Fruit fly (Drosophila melanogaster) whole organism, embryonic: Measurements from ENCODE around the gene CG3349.

Experiments
- Atf-2 ChIP-seq: fragments of 200-800 bp; sonication (Bioruptor generic); optimal IDR thresholded peaks from 2 replicates; lab custom pipeline; 2016; ENCODE audit warnings: missing biosample characterization, missing genetic modification characterization
- CG10543 ChIP-seq: fragments of 200-800 bp; sonication (Bioruptor generic); optimal IDR thresholded peaks from 3 replicates; lab custom pipeline; 2017; ENCODE audit warnings: missing biosample characterization, mild to moderate bottlenecking, missing genetic modification characterization, moderate library complexity
- CG11696 ChIP-seq: fragments of 200-800 bp; sonication (Bioruptor generic); IDR thresholded peaks from 2 replicates; pipeline ENCODE4 v1.3.6; 2022; ENCODE audit warnings: missing biosample characterization, missing genetic modification characterization
- CG12071 ChIP-seq: fragments of 200-800 bp; sonication (Bioruptor generic); optimal IDR thresholded peaks from 3 replicates; lab custom pipeline; 2018; ENCODE audit warnings: missing biosample characterization, mild to moderate bottlenecking, missing genetic modification characterization
- CG15479 ChIP-seq: fragments of 200-800 bp; sonication (Bioruptor generic); optimal IDR thresholded peaks from 3 replicates; lab custom pipeline; 2019; ENCODE audit warnings: missing biosample characterization, mild to moderate bottlenecking, missing genetic modification characterization, moderate library complexity
- CG15514 ChIP-seq: fragments of 200-800 bp; sonication (Bioruptor generic); optimal IDR thresholded peaks from 3 replicates; lab custom pipeline; 2017; ENCODE audit warnings: missing biosample characterization, missing genetic modification characterization, mild to moderate bottlenecking, moderate library complexity, missing genetic modification reagents
- CG18011 ChIP-seq: fragments of 200-800 bp; sonication (Bioruptor generic); optimal IDR thresholded peaks from 2 replicates; lab custom pipeline; 2017; ENCODE audit warnings: missing biosample characterization, missing genetic modification characterization, mild to moderate bottlenecking, moderate library complexity, missing genotype
- CG18476 ChIP-seq: fragments of 200-800 bp; sonication (Bioruptor generic); optimal IDR thresholded peaks from 2 replicates; lab custom pipeline; 2016; ENCODE audit warnings: missing biosample characterization, mild to moderate bottlenecking, missing genetic modification characterization
- CG2875 ChIP-seq: fragments of 200-800 bp; sonication (Bioruptor generic); optimal IDR thresholded peaks from 2 replicates; lab custom pipeline; 2017; ENCODE audit warnings: missing biosample characterization, mild to moderate bottlenecking, missing genetic modification characterization, missing genetic modification reagents
- CG32532 ChIP-seq: fragments of 200-800 bp; sonication (Bioruptor generic); IDR thresholded peaks from 2 replicates; pipeline ENCODE4 v1.3.6; 2022; ENCODE audit warnings: missing biosample characterization, missing genetic modification characterization
- CG3726 ChIP-seq: fragments of 200-800 bp; sonication (Bioruptor generic); IDR thresholded peaks from 3 replicates; pipeline ENCODE4, ENCODE4 v1.3.6; 2022; ENCODE audit warnings: missing biosample characterization, missing genetic modification characterization
- CG42726 ChIP-seq: fragments of 200-800 bp; sonication (Bioruptor generic); IDR thresholded peaks from 2 replicates; pipeline ENCODE4 v1.3.6; 2022; ENCODE audit warnings: missing biosample characterization, missing genetic modification characterization; ENCODE audit not compliant: partially characterized antibody
- CG4707 ChIP-seq: fragments of 200-800 bp; sonication (Bioruptor generic); optimal IDR thresholded peaks from 2 replicates; lab custom pipeline; 2018; ENCODE audit warnings: missing biosample characterization, mild to moderate bottlenecking, missing genetic modification characterization, moderate library complexity
- CG6254 ChIP-seq: fragments of 200-800 bp; sonication (Bioruptor generic); optimal IDR thresholded peaks from 3 replicates; lab custom pipeline; 2017; ENCODE audit warnings: mild to moderate bottlenecking, missing biosample characterization, missing genetic modification reagents, missing genetic modification characterization
- CG7372 ChIP-seq: fragments of 200-800 bp; sonication (Bioruptor generic); IDR thresholded peaks from 2 replicates; pipeline ENCODE4 v1.3.6; 2022; ENCODE audit warnings: missing biosample characterization, missing genetic modification characterization
- CG7745 ChIP-seq: fragments of 200-800 bp; sonication (Bioruptor generic); optimal IDR thresholded peaks from 2 replicates; lab custom pipeline; 2018; ENCODE audit warnings: missing biosample characterization, mild to moderate bottlenecking, missing genetic modification characterization, moderate library complexity
- CHES-1-like ChIP-seq: fragments of 200-800 bp; sonication (Bioruptor generic); optimal IDR thresholded peaks from 2 replicates; lab custom pipeline; 2016; ENCODE audit warnings: missing biosample characterization, missing genetic modification characterization
- Dip2 ChIP-seq: fragments of 200-800 bp; sonication (Bioruptor generic); IDR thresholded peaks from 2 replicates; pipeline ENCODE4 v1.3.6; 2022; ENCODE audit warnings: missing biosample characterization, missing genetic modification characterization
- Dref ChIP-seq: fragments of 200-800 bp; sonication (Bioruptor generic); IDR thresholded peaks from 2 replicates; pipeline ENCODE4 v1.3.6; 2022; ENCODE audit warnings: missing biosample characterization, missing genetic modification characterization
- Elba2 ChIP-seq: fragments of 200-800 bp; sonication (Bioruptor generic); optimal IDR thresholded peaks from 3 replicates; lab custom pipeline; 2016; ENCODE audit warnings: missing biosample characterization, missing genetic modification characterization
- GATAe ChIP-seq: fragments of 200-800 bp; sonication (Bioruptor generic); conservative IDR thresholded peaks from 2 replicates; pipeline ENCODE4 v1.3.6; 2022; ENCODE audit warnings: missing biosample characterization, missing genetic modification characterization
- HLHmδ ChIP-seq: fragments of 200-800 bp; sonication (Bioruptor generic); optimal IDR thresholded peaks from 2 replicates; lab custom pipeline; 2018; ENCODE audit warnings: missing biosample characterization, mild to moderate bottlenecking, missing genetic modification characterization, moderate library complexity
- Med ChIP-seq: fragments of 200-800 bp; sonication (Bioruptor generic); peaks from one replicate; lab custom pipeline; 2016; ENCODE audit warnings: missing biosample characterization, missing genetic modification characterization, mild to moderate bottlenecking, inconsistent platforms, moderate library complexity
- NC2β ChIP-seq: fragments of 200-800 bp; sonication (Bioruptor generic); optimal IDR thresholded peaks from 2 replicates; lab custom pipeline; 2016; ENCODE audit warnings: missing biosample characterization, missing genetic modification characterization
- NK7.1 ChIP-seq: fragments of 200-800 bp; sonication (Bioruptor generic); optimal IDR thresholded peaks from 3 replicates; lab custom pipeline; 2016; ENCODE audit warnings: missing biosample characterization, missing genetic modification characterization
- Neu2 ChIP-seq: fragments of 200-800 bp; sonication (Bioruptor generic); optimal IDR thresholded peaks from 3 replicates; lab custom pipeline; 2016; ENCODE audit warnings: missing biosample characterization, missing genetic modification characterization, borderline replicate concordance
- Nf-YC ChIP-seq: fragments of 200-800 bp; optimal IDR thresholded peaks from 3 replicates; lab custom pipeline; 2019; ENCODE audit warnings: missing biosample characterization, mild to moderate bottlenecking, missing genetic modification characterization, moderate library complexity
- Ravus ChIP-seq: fragments of 200-800 bp; sonication (Bioruptor generic); IDR thresholded peaks from 2 replicates; pipeline ENCODE4 v1.3.6; 2022; ENCODE audit warnings: missing biosample characterization, missing genetic modification characterization
- Sox102F ChIP-seq: fragments of 200-800 bp; sonication (Bioruptor generic); optimal IDR thresholded peaks from 2 replicates; lab custom pipeline; 2018; ENCODE audit warnings: missing biosample characterization, mild to moderate bottlenecking, missing genetic modification characterization, moderate library complexity
- Spps ChIP-seq: fragments of 200-800 bp; sonication (Bioruptor generic); optimal IDR thresholded peaks from 2 replicates; lab custom pipeline; 2018; ENCODE audit warnings: missing biosample characterization, mild to moderate bottlenecking, missing genetic modification characterization
- Tbp ChIP-seq: fragments of >200 bp; optimal IDR thresholded peaks from 2 replicates; lab custom pipeline; 2018; ENCODE audit warnings: missing biosample characterization, missing genetic modification characterization
- bab2 ChIP-seq: fragments of 200-800 bp; sonication (Bioruptor generic); optimal IDR thresholded peaks from 2 replicates; lab custom pipeline; 2016; ENCODE audit warnings: missing biosample characterization, missing genetic modification characterization
- bigmax ChIP-seq: fragments of 200-800 bp; sonication (Bioruptor generic); optimal IDR thresholded peaks from 2 replicates; lab custom pipeline; 2018; ENCODE audit warnings: missing biosample characterization, mild to moderate bottlenecking, missing genetic modification characterization
- cg ChIP-seq: fragments of 200-800 bp; sonication (Bioruptor generic); optimal IDR thresholded peaks from 3 replicates; lab custom pipeline; 2019; ENCODE audit warnings: missing biosample characterization, mild to moderate bottlenecking, missing genetic modification characterization, moderate library complexity
- chm ChIP-seq: fragments of 200-800 bp; sonication (Bioruptor generic); IDR thresholded peaks from 2 replicates; pipeline ENCODE4 v1.3.6; 2022; ENCODE audit warnings: missing biosample characterization, missing genetic modification characterization
- cwo ChIP-seq: fragments of 200-800 bp; sonication (Bioruptor generic); optimal IDR thresholded peaks from 3 replicates; lab custom pipeline; 2017; ENCODE audit warnings: missing biosample characterization, missing genetic modification characterization, mild to moderate bottlenecking, moderate library complexity, missing genetic modification reagents
- danr ChIP-seq: fragments of 200-800 bp; sonication (Bioruptor generic); IDR thresholded peaks from 2 replicates; pipeline ENCODE4 v1.3.6; 2022; ENCODE audit warnings: missing biosample characterization, missing genetic modification characterization
- dati ChIP-seq: fragments of 200-800 bp; sonication (Bioruptor generic); IDR thresholded peaks from 2 replicates; pipeline ENCODE4 v1.3.6; 2022; ENCODE audit warnings: missing biosample characterization, missing genetic modification characterization
- emc ChIP-seq: fragments of 200-800 bp; sonication (Bioruptor generic); optimal IDR thresholded peaks from 2 replicates; lab custom pipeline; 2016; ENCODE audit warnings: missing biosample characterization, missing genetic modification characterization
- fru ChIP-seq: fragments of >200 bp; optimal IDR thresholded peaks from 2 replicates; lab custom pipeline; 2017
- gfzf ChIP-seq: fragments of 200-800 bp; sonication (Bioruptor generic); optimal IDR thresholded peaks from 2 replicates; lab custom pipeline; 2016; ENCODE audit warnings: missing biosample characterization, mild to moderate bottlenecking, missing genetic modification characterization, moderate library complexity
- hbn ChIP-seq: fragments of 200-800 bp; sonication (Bioruptor generic); IDR thresholded peaks from 2 replicates; pipeline ENCODE4 v1.3.6; 2022; ENCODE audit warnings: missing biosample characterization, missing genetic modification characterization; ENCODE audit not compliant: partially characterized antibody
- hkb ChIP-seq, 2 experiments: fragments of 200-800 bp in 1 of 2; fragments of >200 bp in 1 of 2; sonication (Bioruptor generic) in 1 of 2; IDR thresholded peaks in 1 of 2; optimal IDR thresholded peaks in 1 of 2; 2 replicates each; pipeline versions ENCODE4 v1.3.6 to Lab custom; 2017 to 2022; ENCODE audit warnings: missing biosample characterization in 1 of 2, missing genetic modification characterization in 1 of 2
- insv ChIP-seq, 2 experiments: fragments of 200-800 bp; sonication (Bioruptor generic); optimal IDR thresholded peaks; 3 replicates each; lab custom pipeline; 2016 to 2018; ENCODE audit warnings: missing biosample characterization in 2 of 2, missing genetic modification characterization in 2 of 2
- lilli ChIP-seq: fragments of 200-800 bp; sonication (Bioruptor generic); optimal IDR thresholded peaks from 3 replicates; lab custom pipeline; 2016; ENCODE audit warnings: missing biosample characterization, missing genetic modification characterization
- nom ChIP-seq: fragments of 200-800 bp; sonication (Bioruptor generic); optimal IDR thresholded peaks from 2 replicates; lab custom pipeline; 2017; ENCODE audit warnings: missing biosample characterization, missing genetic modification characterization, mild to moderate bottlenecking, moderate library complexity, missing genetic modification reagents
- onecut ChIP-seq: fragments of 200-800 bp; sonication (Bioruptor generic); IDR thresholded peaks from 2 replicates; pipeline ENCODE4 v1.3.6; 2022; ENCODE audit warnings: missing biosample characterization, missing genetic modification characterization
- prd ChIP-seq, 3 experiments: fragments of >200 bp in 2 of 3; fragments of 200-800 bp in 1 of 3; sonication (Bioruptor generic) in 1 of 3; optimal IDR thresholded peaks in 2 of 3; IDR thresholded peaks in 1 of 3; 2 replicates in 2 of 3; 3 replicates in 1 of 3; pipeline versions ENCODE4 v1.3.6 to Lab custom; 2017 to 2022; ENCODE audit warnings: missing biosample characterization in 1 of 3, missing genetic modification characterization in 1 of 3
- zfh1 ChIP-seq: fragments of 200-800 bp; sonication (Bioruptor generic); IDR thresholded peaks from 3 replicates; pipeline ENCODE4 v1.3.6; 2022; ENCODE audit warnings: missing biosample characterization, missing genetic modification characterization

The CG3349 gene

dm6 chr3L:14974513-14974912 is 4.9 kb upstream of the CG3349 start, which contains the start of gene Ocho (continued):
- TF ChIP-seq cwo = no peak
- no peak for TF ChIP-seq emc (GFP tag; lab: Kevin White, UChicago)
- no peak for TF ChIP-seq Dref
- TF ChIP-seq Neu2 = no peak
- TF ChIP-seq CG18476 (GFP tag; lab: Kevin White, UChicago) = no peak
- no peak for TF ChIP-seq Spps
- TF ChIP-seq CG3726 (GFP tag; lab: Robert Waterston, UW) = no peak
- TF ChIP-seq zfh1 (GFP tag; lab: Robert Waterston, UW) = peak; percentile 57; the same call in 2 of the 3 replicates
- no peak for TF ChIP-seq bigmax
- TF ChIP-seq CG42726 (GFP tag; lab: Robert Waterston, UW) = no peak
- no peak for TF ChIP-seq CG10543
- 0 out of 2 replicates have a peak, but pooled peaks have one; percentile 20 for TF ChIP-seq chm (GFP tag; lab: Robert Waterston, UW)
- TF ChIP-seq bab2 (GFP tag; lab: Kevin White, UChicago) = no peak
- no peak for TF ChIP-seq prd (optimal IDR thresholded peaks at IDR 0.05; lab: Kevin White, UChicago)
- TF ChIP-seq prd (GFP tag; IDR thresholded peaks at IDR 0.05; lab: Robert Waterston, UW) = peak; percentile 35; the same call in 1 of the 3 replicates
- TF ChIP-seq, all 482 proteins: peak for 31

dm6 chr3L:14974952-14975351 is 4.5 kb upstream of the CG3349 start:
- no peak for TF ChIP-seq gfzf (GFP tag; lab: Kevin White, UChicago)
- no peak for TF ChIP-seq dati (GFP tag; lab: Robert Waterston, UW)
- no peak for TF ChIP-seq NC2β (GFP tag; lab: Kevin White, UChicago)
- TF ChIP-seq fru (lab: Kevin White, UChicago) = no peak
- no peak for TF ChIP-seq CG2875 (GFP tag; lab: Kevin White, UChicago)
- TF ChIP-seq Dip2 = no peak
- TF ChIP-seq CG4707 (GFP tag; lab: Kevin White, UChicago) = no peak
- no peak for TF ChIP-seq nom (GFP tag; lab: Kevin White, UChicago)
- no peak for TF ChIP-seq CG32532 (GFP tag; lab: Robert Waterston, UW)
- TF ChIP-seq hbn = no peak
- no peak for TF ChIP-seq NK7.1 (GFP tag; lab: Kevin White, UChicago)
- TF ChIP-seq Nf-YC = peak; percentile 66
- no peak for TF ChIP-seq GATAe (GFP tag; lab: Robert Waterston, UW)
- no peak for TF ChIP-seq emc (GFP tag; lab: Kevin White, UChicago)
- no peak for TF ChIP-seq Atf-2 (GFP tag; lab: Kevin White, UChicago)
- no peak for TF ChIP-seq CG15514 (GFP tag; lab: Kevin White, UChicago)
- TF ChIP-seq CG18011 (GFP tag; lab: Kevin White, UChicago) = no peak
- no peak for TF ChIP-seq danr (GFP tag; lab: Robert Waterston, UW)
- peak; percentile 32 for TF ChIP-seq Med (GFP tag; lab: Kevin White, UChicago)
- TF ChIP-seq zfh1 (GFP tag; lab: Robert Waterston, UW) = peak; percentile 51; the same call in 1 of the 3 replicates
- peak in 1 of 2 experiments; percentile 32 for TF ChIP-seq insv (GFP tag; optimal IDR thresholded peaks at IDR 0.05; lab: Kevin White, UChicago)
- no peak for TF ChIP-seq HLHmδ (GFP tag; lab: Kevin White, UChicago)
- no peak for TF ChIP-seq hkb (optimal IDR thresholded peaks at IDR 0.05; lab: Kevin White, UChicago)
- no peak for TF ChIP-seq hkb (GFP tag; IDR thresholded peaks at IDR 0.05; lab: Robert Waterston, UW)
- no peak for TF ChIP-seq CHES-1-like (GFP tag; lab: Kevin White, UChicago)
- TF ChIP-seq Elba2 (GFP tag; lab: Kevin White, UChicago) = no peak
- peak; percentile 56 for TF ChIP-seq CG15479 (GFP tag; lab: Kevin White, UChicago)
- no peak for TF ChIP-seq Sox102F (GFP tag; lab: Kevin White, UChicago)
- TF ChIP-seq CG12071 = no peak
- no peak for TF ChIP-seq onecut (GFP tag; lab: Robert Waterston, UW)
- peak; percentile 13 for TF ChIP-seq Tbp (GFP tag; lab: Kevin White, UChicago)
- TF ChIP-seq CG11696 (GFP tag; lab: Robert Waterston, UW) = no peak
- no peak for TF ChIP-seq Ravus (GFP tag; lab: Robert Waterston, UW)
- peak; percentile 12 for TF ChIP-seq lilli (GFP tag; lab: Kevin White, UChicago)
- TF ChIP-seq CG6254 (GFP tag; lab: Kevin White, UChicago) = no peak
- no peak for TF ChIP-seq CG7372 (GFP tag; lab: Robert Waterston, UW)
- no peak for TF ChIP-seq CG42726 (GFP tag; lab: Robert Waterston, UW)
- no peak for TF ChIP-seq cg
- no peak for TF ChIP-seq CG7745 (tag; lab: Kevin White, UChicago)
